Worm (Caenorhabditis elegans) whole organism, L1 larva: ENCODE results near the gene Y66H1A.8.

Experiments
- C34B4.2 ChIP-seq: sonication (generic microtip); optimal IDR thresholded peaks from 2 replicates; lab custom pipeline; 2017; ENCODE audit warnings: mild to moderate bottlenecking, missing genetic modification characterization, missing compliant biosample characterization
- alr-1 ChIP-seq: fragments of 200-800 bp; sonication (Bioruptor generic); optimal IDR thresholded peaks from 2 replicates; lab custom pipeline; 2018; ENCODE audit warnings: borderline replicate concordance, mild to moderate bottlenecking, missing genetic modification characterization, missing compliant biosample characterization
- aly-2 ChIP-seq: fragments of 150-350 bp; optimal IDR thresholded peaks from 2 replicates; lab custom pipeline; 2014; ENCODE audit warnings: missing biosample characterization, missing genetic modification characterization
- ama-1 ChIP-seq: fragments of 150-350 bp; optimal IDR thresholded peaks from 2 replicates; lab custom pipeline; 2014
- ceh-63 ChIP-seq: fragments of 200-800 bp; sonication (Bioruptor generic); optimal IDR thresholded peaks from 2 replicates; lab custom pipeline; 2018; ENCODE audit warnings: mild to moderate bottlenecking, missing genetic modification characterization, missing compliant biosample characterization
- ceh-88 ChIP-seq: fragments of 200-800 bp; sonication (Bioruptor generic); IDR thresholded peaks from 2 replicates; pipeline ENCODE4 v1.3.6; 2022; ENCODE audit warnings: missing genetic modification characterization, missing compliant biosample characterization
- ceh-90 ChIP-seq: sonication (generic microtip); optimal IDR thresholded peaks from 2 replicates; lab custom pipeline; 2016; ENCODE audit warnings: missing genetic modification characterization, missing compliant biosample characterization
- dsc-1 ChIP-seq: sonication (generic microtip); optimal IDR thresholded peaks from 2 replicates; lab custom pipeline; 2016; ENCODE audit warnings: mild to moderate bottlenecking, missing genetic modification characterization, missing compliant biosample characterization
- efl-1 ChIP-seq, 4 experiments: fragments of 150-350 bp; optimal IDR thresholded peaks in 3 of 4; peaks in 1 of 4; 1 replicate in 1 of 4; 2 replicates in 3 of 4; lab custom pipeline; 2014; ENCODE audit warnings: missing biosample characterization in 2 of 4, missing genetic modification characterization in 2 of 4, missing genetic modification reagents in 2 of 4
- efl-3 ChIP-seq: fragments of 200-800 bp; sonication (Bioruptor generic); optimal IDR thresholded peaks from 2 replicates; lab custom pipeline; 2018; ENCODE audit warnings: mild to moderate bottlenecking, missing genetic modification characterization, missing compliant biosample characterization
- egl-13 ChIP-seq: sonication (generic microtip); optimal IDR thresholded peaks from 2 replicates; lab custom pipeline; 2016; ENCODE audit warnings: missing genotype, missing genetic modification reagents, missing genetic modification characterization, missing compliant biosample characterization
- fkh-10 ChIP-seq: sonication (generic microtip); optimal IDR thresholded peaks from 2 replicates; lab custom pipeline; 2017; ENCODE audit warnings: missing biosample characterization, missing genetic modification reagents, missing genetic modification characterization
- fkh-8 ChIP-seq: sonication (generic microtip); optimal IDR thresholded peaks from 2 replicates; lab custom pipeline; 2016; ENCODE audit warnings: mild to moderate bottlenecking, missing genetic modification characterization, missing compliant biosample characterization
- fos-1 ChIP-seq: fragments of 150-350 bp; optimal IDR thresholded peaks from 2 replicates; lab custom pipeline; 2014; ENCODE audit warnings: missing biosample characterization, missing genetic modification characterization
- hlh-4 ChIP-seq: sonication (generic microtip); optimal IDR thresholded peaks from 2 replicates; lab custom pipeline; 2016; ENCODE audit warnings: mild to moderate bottlenecking, missing genetic modification characterization, missing compliant biosample characterization
- lin-13 ChIP-seq: fragments of 150-350 bp; optimal IDR thresholded peaks from 2 replicates; lab custom pipeline; 2014; ENCODE audit warnings: missing biosample characterization, missing genetic modification reagents, missing genetic modification characterization
- lin-35 ChIP-seq, 2 experiments: fragments of 150-350 bp; optimal IDR thresholded peaks; 2 replicates each; lab custom pipeline; 2014; ENCODE audit warnings: missing biosample characterization in 2 of 2, missing genetic modification characterization in 2 of 2, missing genetic modification reagents in 2 of 2
- lir-3 ChIP-seq: sonication (generic microtip); optimal IDR thresholded peaks from 2 replicates; lab custom pipeline; 2016; ENCODE audit warnings: mild to moderate bottlenecking, missing genetic modification characterization, moderate library complexity, missing compliant biosample characterization; ENCODE audit not compliant: poor library complexity
- nhr-12 ChIP-seq: sonication (generic microtip); optimal IDR thresholded peaks from 2 replicates; lab custom pipeline; 2017; ENCODE audit warnings: missing biosample characterization, missing genetic modification characterization
- nhr-20 ChIP-seq: sonication (generic microtip); optimal IDR thresholded peaks from 2 replicates; lab custom pipeline; 2016; ENCODE audit warnings: mild to moderate bottlenecking, missing genetic modification characterization, missing compliant biosample characterization
- nhr-237 ChIP-seq: fragments of 150-350 bp; optimal IDR thresholded peaks from 2 replicates; lab custom pipeline; 2014; ENCODE audit warnings: missing biosample characterization, missing genetic modification characterization
- nhr-47 ChIP-seq: sonication (generic microtip); optimal IDR thresholded peaks from 2 replicates; lab custom pipeline; 2016; ENCODE audit warnings: mild to moderate bottlenecking, missing genetic modification characterization, moderate library complexity, missing compliant biosample characterization
- nhr-71 ChIP-seq: sonication (generic microtip); optimal IDR thresholded peaks from 2 replicates; lab custom pipeline; 2016; ENCODE audit warnings: mild to moderate bottlenecking, missing genetic modification characterization, moderate library complexity, missing compliant biosample characterization
- nhr-84 ChIP-seq: sonication (generic microtip); optimal IDR thresholded peaks from 2 replicates; lab custom pipeline; 2017; ENCODE audit warnings: missing biosample characterization, missing genetic modification characterization
- nhr-85 ChIP-seq: sonication (generic microtip); peaks from one replicate; lab custom pipeline; 2016; ENCODE audit warnings: missing genetic modification characterization, inconsistent platforms, missing compliant biosample characterization
- nhr-90 ChIP-seq: sonication (generic microtip); optimal IDR thresholded peaks from 2 replicates; lab custom pipeline; 2016; ENCODE audit warnings: mild to moderate bottlenecking, missing genetic modification characterization, missing compliant biosample characterization; ENCODE audit not compliant: poor library complexity
- pag-3 ChIP-seq: sonication (generic microtip); optimal IDR thresholded peaks from 2 replicates; lab custom pipeline; 2017; ENCODE audit warnings: missing genetic modification characterization, mild to moderate bottlenecking, missing compliant biosample characterization, antibody characterized with exemption, borderline replicate concordance; ENCODE audit not compliant: insufficient read depth
- pax-3 ChIP-seq: fragments of 200-800 bp; sonication (Bioruptor generic); optimal IDR thresholded peaks from 2 replicates; lab custom pipeline; 2018; ENCODE audit warnings: mild to moderate bottlenecking, missing genetic modification characterization, moderate library complexity, missing compliant biosample characterization
- rnt-1 ChIP-seq: sonication (generic microtip); optimal IDR thresholded peaks from 2 replicates; lab custom pipeline; 2016; ENCODE audit warnings: mild to moderate bottlenecking, missing genetic modification characterization, moderate library complexity, missing compliant biosample characterization
- snpc-4 ChIP-seq: fragments of 150-350 bp; optimal IDR thresholded peaks from 2 replicates; lab custom pipeline; 2014; ENCODE audit warnings: missing biosample characterization, missing genetic modification characterization
- snu-23 ChIP-seq: sonication (generic microtip); optimal IDR thresholded peaks from 2 replicates; lab custom pipeline; 2016; ENCODE audit warnings: missing genetic modification characterization, missing compliant biosample characterization
- tbx-2 ChIP-seq: sonication (generic microtip); optimal IDR thresholded peaks from 2 replicates; lab custom pipeline; 2016; ENCODE audit warnings: missing genetic modification characterization, missing compliant biosample characterization
- tlp-1 ChIP-seq: fragments of 150-350 bp; optimal IDR thresholded peaks from 2 replicates; lab custom pipeline; 2014; ENCODE audit warnings: missing biosample characterization, missing genetic modification characterization
- unc-30 ChIP-seq: sonication (generic microtip); optimal IDR thresholded peaks from 2 replicates; lab custom pipeline; 2017; ENCODE audit warnings: missing biosample characterization, missing genetic modification characterization
- unc-62 ChIP-seq: fragments of 150-350 bp; optimal IDR thresholded peaks from 2 replicates; lab custom pipeline; 2014; ENCODE audit warnings: missing biosample characterization, missing genetic modification reagents, missing genetic modification characterization
- unc-86 ChIP-seq: sonication (generic microtip); optimal IDR thresholded peaks from 2 replicates; lab custom pipeline; 2016; ENCODE audit warnings: missing genetic modification characterization, missing compliant biosample characterization
- vab-15 ChIP-seq: sonication (generic microtip); optimal IDR thresholded peaks from 2 replicates; lab custom pipeline; 2017; ENCODE audit warnings: missing genotype, mild to moderate bottlenecking, missing genetic modification characterization, missing compliant biosample characterization
- zag-1 ChIP-seq: fragments of 150-350 bp; optimal IDR thresholded peaks from 2 replicates; lab custom pipeline; 2014; ENCODE audit warnings: missing biosample characterization, missing genetic modification characterization
- zip-4 ChIP-seq: fragments of 200-800 bp; sonication (Bioruptor generic); optimal IDR thresholded peaks from 2 replicates; lab custom pipeline; 2018; ENCODE audit warnings: mild to moderate bottlenecking, missing genetic modification characterization, moderate library complexity, missing compliant biosample characterization
- ztf-11 ChIP-seq, 2 experiments: sonication (generic microtip); optimal IDR thresholded peaks; 2 replicates each; lab custom pipeline; 2016 to 2017; ENCODE audit warnings: missing genetic modification characterization in 2 of 2, missing biosample characterization in 1 of 2, missing compliant biosample characterization in 1 of 2
- ztf-4 ChIP-seq: fragments of 150-350 bp; optimal IDR thresholded peaks from 2 replicates; lab custom pipeline; 2014; ENCODE audit warnings: missing biosample characterization, missing genetic modification characterization

Gene Y66H1A.8

DNA sequence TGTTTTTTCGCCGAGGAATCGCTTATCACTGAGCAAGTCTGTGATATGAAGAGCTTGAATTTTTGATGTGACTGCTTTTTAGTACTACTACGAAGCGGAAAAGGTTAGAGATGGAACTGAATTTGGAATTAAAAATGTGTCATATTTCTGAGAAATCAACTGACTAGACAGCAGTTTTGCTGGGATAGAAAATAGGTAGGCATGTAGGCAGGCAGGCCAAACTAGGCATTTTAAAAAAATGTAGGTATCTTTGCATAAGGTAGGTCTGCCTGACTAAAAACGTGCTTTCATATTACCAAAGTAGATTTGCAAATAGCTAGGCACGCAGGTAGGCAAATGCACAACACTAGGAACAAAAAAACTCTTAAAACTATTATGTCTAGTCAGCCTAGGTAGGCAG lies 11.9 kb upstream of the Y66H1A.8 start:
- TF ChIP-seq ztf-4 (tag; lab: Kevin White, UChicago), result no peak
- TF ChIP-seq egl-13 (tag; lab: Kevin White, UChicago), result peak; percentile 52

DNA sequence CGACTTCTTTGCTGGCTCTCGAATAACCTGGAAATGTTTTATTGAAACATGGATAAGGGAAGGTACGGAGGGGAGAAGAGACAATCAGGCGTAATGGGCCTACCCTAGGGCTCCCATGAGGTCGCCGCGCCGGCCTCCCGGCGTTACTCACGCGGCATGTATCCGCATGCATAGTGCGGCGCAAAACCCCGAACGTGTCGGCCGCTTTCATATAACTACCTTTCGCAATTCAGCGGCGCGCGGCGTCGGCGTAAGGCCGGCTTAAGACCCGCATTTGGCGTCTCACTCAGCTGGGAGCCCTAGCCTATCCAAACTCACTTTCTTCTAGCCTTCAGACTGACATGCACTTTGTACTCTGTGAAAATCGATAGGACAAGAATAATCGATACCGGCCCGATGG lies 7.3 kb upstream of the Y66H1A.8 start:
- TF ChIP-seq rnt-1 (tag; lab: Kevin White, UChicago), result no peak
- no peak for TF ChIP-seq tbx-2 (tag; lab: Kevin White, UChicago)

DNA sequence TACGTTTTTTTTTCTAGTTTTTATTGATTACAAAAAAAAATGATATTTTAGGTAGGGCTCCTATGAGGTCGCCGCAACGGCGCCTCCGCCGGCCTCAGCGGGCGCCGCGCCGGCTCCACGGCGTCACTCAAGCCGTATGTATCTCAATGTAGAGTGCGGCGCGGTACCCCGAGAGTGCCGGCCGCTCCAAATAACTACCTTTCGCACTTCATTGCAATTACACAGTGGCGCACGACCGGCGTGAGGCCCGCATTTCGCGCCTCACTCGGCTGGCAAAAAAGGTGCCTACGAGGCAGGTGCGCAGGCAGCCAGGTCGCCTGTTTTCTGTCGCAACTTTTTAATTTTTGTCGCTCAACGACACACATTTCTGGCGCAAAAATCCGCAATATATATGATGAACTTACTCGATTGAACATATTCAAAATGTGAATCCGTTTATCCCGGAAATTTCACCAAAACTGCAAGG lies 5.9 kb upstream of the Y66H1A.8 start, which contains the start of gene M04G7.2:
Gene M04G7.2, minus strand, starts transcription at position 416 of the 466 bp plus-strand sequence.
- no peak for TF ChIP-seq fos-1 (tag; lab: Kevin White, UChicago)
- TF ChIP-seq fkh-10, result no peak
- TF ChIP-seq nhr-71 (tag; lab: Kevin White, UChicago), result no peak
- TF ChIP-seq snu-23 (GFP tag; lab: Kevin White, UChicago), result no peak
- TF ChIP-seq efl-3 (GFP tag; lab: Kevin White, UChicago), result no peak
- TF ChIP-seq ceh-90 (tag; lab: Kevin White, UChicago), result no peak
- no peak for TF ChIP-seq fkh-8 (tag; lab: Kevin White, UChicago)

DNA sequence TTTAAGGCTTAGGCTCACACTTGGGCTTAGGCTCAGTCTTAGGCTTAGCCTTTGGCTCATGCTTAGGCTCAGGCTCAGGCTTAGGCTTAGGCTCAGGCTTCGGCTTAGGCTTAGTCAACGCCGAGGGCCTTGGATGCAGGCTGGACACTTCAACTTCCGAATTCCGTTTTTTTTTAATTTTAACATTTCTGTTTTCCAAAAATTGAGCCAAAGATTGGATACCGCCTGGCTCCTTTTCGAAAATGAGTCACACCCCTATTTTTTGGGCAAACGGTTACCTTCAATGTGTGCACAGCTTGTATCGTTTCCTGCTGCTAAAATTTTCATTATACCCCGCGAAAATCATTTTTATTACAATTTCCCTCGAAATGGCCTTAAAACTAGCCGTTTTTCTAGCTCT lies 768 bp upstream of the Y66H1A.8 start, which contains the start of gene M04G7.1:
Gene M04G7.1, plus strand, starts transcription at position 301 of the 400 bp plus-strand sequence.
- no peak for TF ChIP-seq aly-2 (tag; lab: Kevin White, UChicago)
- TF ChIP-seq, all 84 proteins: peak for 0

DNA sequence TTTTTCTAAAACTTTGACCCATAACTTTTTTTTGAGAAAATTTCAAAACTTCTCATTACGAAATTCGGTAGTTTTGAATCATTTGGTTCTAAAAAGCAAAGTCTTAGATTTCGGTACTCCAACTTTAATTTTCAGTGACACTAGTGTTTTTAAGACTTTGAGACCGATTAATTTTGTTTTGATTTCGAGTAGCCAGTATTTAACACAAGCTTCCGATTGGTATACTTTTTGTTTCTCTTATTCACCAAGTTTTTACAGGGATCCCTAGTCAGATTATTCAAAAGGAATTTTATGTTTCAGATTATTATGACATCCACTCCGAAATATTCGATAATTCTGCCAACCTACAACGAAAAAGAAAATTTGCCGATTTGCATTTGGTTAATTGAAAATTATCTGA lies 9.3 kb downstream of the Y66H1A.8 start, which contains the start of gene dpm-1:
Gene dpm-1, plus strand, starts transcription at position 301 of the 400 bp plus-strand sequence.
- TF ChIP-seq ama-1, result no peak
- TF ChIP-seq ztf-11 (tag; optimal IDR thresholded peaks at IDR 0.05; lab: Kevin White, UChicago), result no peak
- no peak for TF ChIP-seq nhr-47
- TF ChIP-seq zip-4, result no peak
- TF ChIP-seq tlp-1, result no peak
- no peak for TF ChIP-seq rnt-1 (tag; lab: Kevin White, UChicago)
- no peak for TF ChIP-seq nhr-85 (tag; lab: Kevin White, UChicago)
- TF ChIP-seq efl-1 (optimal IDR thresholded peaks at IDR 0.05; lab: Kevin White, UChicago), result no peak
- no peak for TF ChIP-seq efl-1 (GFP tag; optimal IDR thresholded peaks at IDR 0.05 in 1 of 2; lab: Kevin White, UChicago)
- no peak for TF ChIP-seq nhr-90 (tag; lab: Kevin White, UChicago)
- TF ChIP-seq zag-1 (tag; lab: Kevin White, UChicago), result no peak
- no peak for TF ChIP-seq ceh-88 (GFP tag; lab: Robert Waterston, UW)
- TF ChIP-seq snpc-4 (tag; lab: Kevin White, UChicago), result no peak
- TF ChIP-seq nhr-237 (tag; lab: Kevin White, UChicago), result no peak
- no peak for TF ChIP-seq alr-1 (tag; lab: Kevin White, UChicago)
- TF ChIP-seq nhr-12 (tag; lab: Kevin White, UChicago), result no peak
- no peak for TF ChIP-seq hlh-4 (tag; lab: Kevin White, UChicago)
- TF ChIP-seq lin-35 (GFP tag; optimal IDR thresholded peaks at IDR 0.05; lab: Kevin White, UChicago), result no peak
- no peak for TF ChIP-seq tbx-2 (tag; lab: Kevin White, UChicago)

DNA sequence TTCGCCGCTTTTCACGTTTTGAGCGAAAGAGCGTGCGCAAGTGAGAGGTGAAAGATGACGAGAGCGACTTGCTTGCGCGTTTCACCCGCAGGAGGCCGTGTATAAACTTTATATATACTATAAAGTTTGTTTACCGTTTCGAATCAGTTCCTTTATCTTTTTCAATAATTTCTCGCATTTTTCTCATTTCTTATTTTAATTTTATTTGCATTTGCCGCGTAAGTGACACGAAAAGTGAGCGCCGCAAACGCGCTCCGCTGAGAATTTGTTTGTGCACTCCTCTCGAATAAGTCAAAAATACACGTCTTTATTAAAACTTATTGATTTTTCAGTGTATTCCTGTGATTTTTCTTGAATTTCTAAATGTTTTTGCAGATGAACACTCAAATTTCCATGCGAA lies 11.1 kb downstream of the Y66H1A.8 start, which contains the start of gene mrpl-55:
Gene mrpl-55, plus strand, starts transcription at position 364 of the 400 bp plus-strand sequence.
- TF ChIP-seq dsc-1 (tag; lab: Kevin White, UChicago), result peak; percentile 85
- TF ChIP-seq nhr-85 (tag; lab: Kevin White, UChicago), result peak; percentile 94
- TF ChIP-seq ceh-63 (GFP tag; lab: Kevin White, UChicago), result no peak
- peak; percentile 95 for TF ChIP-seq nhr-71 (tag; lab: Kevin White, UChicago)
- no peak for TF ChIP-seq tlp-1
- TF ChIP-seq pag-3 (tag; lab: Kevin White, UChicago), result no peak
- peak; percentile 88 for TF ChIP-seq lin-13 (GFP tag; lab: Kevin White, UChicago)
- peak; percentile 76 for TF ChIP-seq lir-3 (tag; lab: Kevin White, UChicago)
- TF ChIP-seq hlh-4 (tag; lab: Kevin White, UChicago), result no peak
- TF ChIP-seq nhr-237 (tag; lab: Kevin White, UChicago), result peak; percentile 80
- peak; percentile 64 for TF ChIP-seq vab-15 (tag; lab: Kevin White, UChicago)
- TF ChIP-seq unc-86 (tag; lab: Kevin White, UChicago), result peak; percentile 88
- TF ChIP-seq unc-30, result peak; percentile 43
- peak; percentile 95 to 98 for TF ChIP-seq lin-35 (GFP tag; optimal IDR thresholded peaks at IDR 0.05; lab: Kevin White, UChicago)
- TF ChIP-seq C34B4.2, result no peak
- peak; percentile 91 for TF ChIP-seq nhr-20
- TF ChIP-seq tbx-2 (tag; lab: Kevin White, UChicago), result peak; percentile 92
- peak; percentile 88 for TF ChIP-seq pax-3 (tag; lab: Kevin White, UChicago)
- no peak for TF ChIP-seq nhr-84 (tag; lab: Kevin White, UChicago)
- TF ChIP-seq unc-62 (GFP tag; lab: Kevin White, UChicago), result peak; percentile 9
- TF ChIP-seq snpc-4 (tag; lab: Kevin White, UChicago), result peak; percentile 79
